Worm (Caenorhabditis elegans): ENCODE data around the gene F31F4.17.
A peak's percentile ranks its signal among the peaks of the same experiment; 100 is the strongest.

F31F4.17 gene

DNA sequence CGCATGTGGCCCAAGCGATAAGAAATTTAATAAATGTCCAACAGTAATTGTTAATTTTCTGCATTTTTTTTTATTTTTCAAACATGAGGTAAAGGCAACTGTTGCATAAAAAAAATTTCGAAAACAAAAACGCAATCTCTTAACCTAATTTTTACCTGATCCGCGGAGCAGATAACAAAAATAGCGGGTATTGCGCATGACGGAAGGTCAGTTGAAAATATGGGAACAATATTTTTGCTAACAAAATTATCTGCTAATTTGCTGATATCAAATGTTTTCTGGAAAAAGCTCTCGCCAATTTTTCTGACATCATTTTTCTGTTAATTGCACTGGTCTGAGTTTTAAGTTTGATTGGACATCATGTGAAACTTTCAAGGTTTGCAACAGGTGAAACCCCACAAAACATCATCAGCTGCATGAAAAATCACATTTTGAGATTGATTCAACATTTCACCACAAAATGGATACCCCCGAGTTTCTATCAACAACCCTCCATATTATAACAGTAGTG lies 4.3 kb upstream of the F31F4.17 start, which contains the start of the genes F31F4.11 and srh-266:
Gene F31F4.11, minus strand, starts transcription at position 101 of the 511 bp plus-strand sequence.
Gene srh-266, plus strand, starts transcription at position 461 of the 511 bp plus-strand sequence.
- TF ChIP-seq mxl-2 (GFP tag; conservative IDR thresholded peaks at IDR 0.05) (no peak), lin-38 (GFP tag; IDR thresholded peaks at IDR 0.05) (no peak), F10B5.3 (tag; optimal IDR thresholded peaks at IDR 0.05) (no peak), mep-1 (tag; optimal IDR thresholded peaks at IDR 0.05) (no peak), dmd-8 (GFP tag; IDR thresholded peaks at IDR 0.05) (no peak), spr-1 (tag; optimal IDR thresholded peaks at IDR 0.05) (no peak)

DNA sequence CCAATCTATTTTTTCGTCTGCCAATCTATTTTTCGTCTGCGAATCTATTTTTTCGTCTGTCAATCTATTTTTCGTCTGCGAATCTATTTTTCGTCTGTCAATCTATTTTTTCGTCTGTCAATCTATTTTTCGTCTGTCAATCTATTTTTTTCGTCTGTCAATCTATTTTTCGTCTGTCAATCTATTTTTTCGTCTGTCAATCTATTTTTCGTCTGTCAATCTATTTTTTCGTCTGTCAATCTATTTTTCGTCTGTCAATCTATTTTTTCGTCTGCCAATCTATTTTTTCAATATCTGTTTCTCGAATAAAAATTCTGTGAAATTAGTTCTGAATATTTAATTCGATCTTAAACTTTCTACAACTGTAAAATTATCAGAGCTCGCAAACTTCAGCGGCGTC lies 2.0 kb downstream of the F31F4.17 start:
- TF ChIP-seq lim-7 (GFP tag; IDR thresholded peaks at IDR 0.05), result peak; percentile 59; the same call in 1 of the 2 replicates

DNA sequence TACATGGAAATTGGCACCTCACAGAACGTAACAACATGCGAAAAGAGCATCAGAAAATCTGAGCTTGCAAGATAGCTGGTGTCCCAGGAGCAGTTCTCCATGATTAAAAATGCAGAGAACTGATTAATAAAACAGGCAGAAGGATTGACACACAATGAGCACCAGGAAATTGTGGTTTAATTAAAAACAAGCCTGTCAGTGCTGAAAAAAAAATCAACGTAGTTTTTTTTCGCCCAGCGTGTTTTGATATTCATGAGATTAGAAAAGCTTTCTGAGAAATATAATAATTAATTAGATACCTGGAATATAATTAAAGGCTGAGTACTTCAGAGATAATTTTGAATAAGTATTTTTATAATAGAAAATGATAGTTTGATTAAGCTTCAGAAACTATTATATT lies 2.4 kb downstream of the F31F4.17 start, which contains the start of gene srh-246:
Gene srh-246, minus strand, starts transcription at position 101 of the 400 bp plus-strand sequence.
- no peak for TF ChIP-seq Y75B8A.6 (GFP tag; IDR thresholded peaks at IDR 0.05)
- no peak for TF ChIP-seq snpc-4 (tag; optimal IDR thresholded peaks at IDR 0.05)
- no peak for TF ChIP-seq duxl-1 (tag; optimal IDR thresholded peaks at IDR 0.05; ENCODE audit: poor library complexity)
- no peak for TF ChIP-seq spr-1 (tag; optimal IDR thresholded peaks at IDR 0.05)
- no peak for TF ChIP-seq nhr-102 (tag; optimal IDR thresholded peaks at IDR 0.05)
- no peak for TF ChIP-seq hif-1 (tag; optimal IDR thresholded peaks at IDR 0.05)
- TF ChIP-seq F26F4.8 (GFP tag; conservative IDR thresholded peaks at IDR 0.05), result no peak
- no peak for TF ChIP-seq daf-19 (GFP tag; conservative IDR thresholded peaks at IDR 0.05)
- no peak for TF ChIP-seq lim-7 (GFP tag; IDR thresholded peaks at IDR 0.05)
- no peak for TF ChIP-seq mxl-2 (GFP tag; conservative IDR thresholded peaks at IDR 0.05)
- TF ChIP-seq zfp-3 (GFP tag; conservative IDR thresholded peaks at IDR 0.05), result no peak
- no peak for TF ChIP-seq egl-27 (tag; optimal IDR thresholded peaks at IDR 0.05)

DNA sequence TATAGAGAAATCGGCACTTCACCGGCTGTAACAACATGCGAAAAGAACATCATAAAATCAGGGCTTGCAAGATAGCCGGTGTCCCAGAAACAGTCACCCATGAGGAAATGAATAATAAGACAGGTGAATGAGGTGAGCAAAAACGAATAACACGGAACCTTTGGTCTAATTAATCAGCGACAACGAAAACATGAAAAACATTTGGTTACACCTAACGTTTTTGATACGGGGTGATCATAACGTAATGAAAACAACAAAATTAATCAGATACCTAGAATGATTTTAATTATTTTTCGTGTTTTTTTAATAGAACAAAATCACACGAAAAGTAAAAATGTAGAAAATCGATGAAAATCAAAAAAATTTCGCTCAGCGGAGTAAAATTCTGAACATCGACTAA lies 4.3 kb downstream of the F31F4.17 start, which contains the start of gene srh-245:
Gene srh-245, minus strand, starts transcription at position 101 of the 400 bp plus-strand sequence.
- TF ChIP-seq mdl-1 (tag; optimal IDR thresholded peaks at IDR 0.05) (no peak), pha-4 (GFP tag; IDR thresholded peaks at IDR 0.05) (no peak), pha-4 (tag; optimal IDR thresholded peaks at IDR 0.05) (no peak), zag-1 (tag; optimal IDR thresholded peaks at IDR 0.05) (no peak), F10B5.3 (tag; optimal IDR thresholded peaks at IDR 0.05) (no peak), php-3 (GFP tag; IDR thresholded peaks at IDR 0.05) (no peak), ztf-11 (tag; optimal IDR thresholded peaks at IDR 0.05) (no peak), fkh-10 (GFP tag; optimal IDR thresholded peaks at IDR 0.05) (no peak), mxl-2 (GFP tag; conservative IDR thresholded peaks at IDR 0.05) (no peak), F49E8.2 (tag; optimal IDR thresholded peaks at IDR 0.05; ENCODE audit: borderline replicate concordance) (no peak)

DNA sequence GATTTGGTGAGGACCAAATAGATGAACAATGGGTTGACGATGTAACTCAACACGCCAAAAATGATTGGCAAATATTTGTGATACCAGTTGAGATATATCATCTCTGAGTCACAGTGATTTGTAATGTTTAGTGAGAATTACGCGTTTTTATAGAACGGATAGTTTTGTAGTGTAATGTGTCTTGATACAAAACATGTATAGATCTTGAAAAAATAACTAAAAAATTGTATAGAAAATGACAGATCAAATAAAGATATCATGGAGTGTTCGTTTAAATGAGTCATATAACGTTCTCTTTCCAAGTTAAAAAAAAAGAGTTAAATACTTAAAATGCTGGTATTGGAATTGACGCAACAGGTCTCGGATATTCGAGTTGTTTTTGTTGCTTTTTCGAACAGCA lies 5.7 kb downstream of the F31F4.17 start, which contains the start of gene srj-6:
Gene srj-6, minus strand, starts transcription at position 101 of the 400 bp plus-strand sequence.
- no peak for TF ChIP-seq ZK337.2 (GFP tag; IDR thresholded peaks at IDR 0.05)
- TF ChIP-seq lin-39 (tag; optimal IDR thresholded peaks at IDR 0.05), result no peak
- TF ChIP-seq hmg-1.1 (GFP tag; IDR thresholded peaks at IDR 0.05), result no peak
- no peak for TF ChIP-seq F44E2.7 (GFP tag; IDR thresholded peaks at IDR 0.05)
- TF ChIP-seq zip-2 (tag; optimal IDR thresholded peaks at IDR 0.05), result no peak
- no peak for TF ChIP-seq hlh-30 (tag; optimal IDR thresholded peaks at IDR 0.05; ENCODE audit: insufficient read depth)
- no peak for TF ChIP-seq dpl-1 (GFP tag; optimal IDR thresholded peaks at IDR 0.05)

DNA sequence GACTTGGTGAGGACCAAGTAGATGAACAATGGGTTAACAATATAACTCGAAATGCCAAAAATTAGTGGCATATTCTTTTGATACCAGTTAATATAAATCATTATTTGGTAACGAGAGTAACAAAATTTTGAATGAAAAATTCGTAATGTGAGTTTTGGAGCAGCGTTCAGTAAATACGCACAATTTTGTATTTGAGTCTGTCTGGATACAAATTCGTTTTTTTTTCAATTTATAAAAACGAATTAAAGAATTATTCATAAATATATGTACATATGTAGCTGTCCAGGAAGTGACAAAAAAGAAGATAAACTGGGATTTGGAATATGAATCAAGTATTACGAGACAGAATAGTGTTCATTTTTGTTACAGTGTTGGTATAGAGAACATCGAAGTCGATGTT lies 7.2 kb downstream of the F31F4.17 start, which contains the start of gene srj-5:
Gene srj-5, minus strand, starts transcription at position 101 of the 400 bp plus-strand sequence.
- TF ChIP-seq sdz-12 (GFP tag; optimal IDR thresholded peaks at IDR 0.05) (no peak), hlh-11 (tag; optimal IDR thresholded peaks at IDR 0.05) (no peak), zfp-3 (GFP tag; conservative IDR thresholded peaks at IDR 0.05) (no peak), Y5F2A.4 (GFP tag; optimal IDR thresholded peaks at IDR 0.05) (no peak), lsy-2 (tag; optimal IDR thresholded peaks at IDR 0.05) (no peak), ces-1 (GFP tag; optimal IDR thresholded peaks at IDR 0.05) (no peak), madf-9 (GFP tag; conservative IDR thresholded peaks at IDR 0.05) (no peak), daf-19 (GFP tag; conservative IDR thresholded peaks at IDR 0.05) (no peak)

Data from whole organism, L4 larva.